Worm (Caenorhabditis elegans) whole organism, early embryonic: ENCODE measurements around the gene ceh-84.
"Not testable (repeated sequence)": the region's sequence is repeated elsewhere in the genome, so short reads cannot be mapped to it uniquely, and the experiment has no call there.

Experiments
- B0310.2 ChIP-seq: sonication (generic microtip); optimal IDR thresholded peaks from 2 replicates; lab custom pipeline; 2016; ENCODE audit warnings: mild to moderate bottlenecking, missing genetic modification characterization, missing compliant biosample characterization
- F13C5.2 ChIP-seq: sonication (generic microtip); optimal IDR thresholded peaks from 2 replicates; lab custom pipeline; 2017; ENCODE audit warnings: mild to moderate bottlenecking, missing genetic modification characterization, inconsistent platforms, missing compliant biosample characterization
- aly-1 ChIP-seq: sonication (generic microtip); optimal IDR thresholded peaks from 2 replicates; lab custom pipeline; 2016; ENCODE audit warnings: missing genetic modification characterization, missing compliant biosample characterization
- ama-1 ChIP-seq: fragments of 150-350 bp; optimal IDR thresholded peaks from 2 replicates; lab custom pipeline; 2014
- ceh-13 ChIP-seq: fragments of 200-800 bp; sonication (Bioruptor generic); optimal IDR thresholded peaks from 2 replicates; lab custom pipeline; 2018; ENCODE audit warnings: mild to moderate bottlenecking, missing genetic modification characterization, missing compliant biosample characterization
- ceh-36 ChIP-seq: sonication (generic microtip); optimal IDR thresholded peaks from 2 replicates; lab custom pipeline; 2016; ENCODE audit warnings: missing genetic modification characterization, inconsistent platforms, missing compliant biosample characterization
- ets-7 ChIP-seq: sonication (generic microtip); optimal IDR thresholded peaks from 2 replicates; lab custom pipeline; 2016; ENCODE audit warnings: missing genotype, missing genetic modification characterization, missing compliant biosample characterization
- flt-1 ChIP-seq: fragments of 200-800 bp; sonication (Bioruptor generic); IDR thresholded peaks from 2 replicates; pipeline ENCODE4 v1.3.6; 2022; ENCODE audit warnings: missing genetic modification characterization, missing compliant biosample characterization
- hmbx-1 ChIP-seq: sonication (generic microtip); optimal IDR thresholded peaks from 2 replicates; lab custom pipeline; 2016; ENCODE audit warnings: mild to moderate bottlenecking, missing genetic modification characterization, missing compliant biosample characterization
- hmg-4 ChIP-seq: fragments of 200-800 bp; sonication (Bioruptor generic); optimal IDR thresholded peaks from 2 replicates; lab custom pipeline; 2018; ENCODE audit warnings: mild to moderate bottlenecking, missing genetic modification characterization, missing compliant biosample characterization
- hnd-1 ChIP-seq: sonication (generic microtip); optimal IDR thresholded peaks from 2 replicates; lab custom pipeline; 2016; ENCODE audit warnings: missing genetic modification characterization, missing compliant biosample characterization
- pes-1 ChIP-seq: fragments of 200-800 bp; sonication (Bioruptor generic); IDR thresholded peaks from 2 replicates; pipeline ENCODE4 v1.3.6; 2022; ENCODE audit warnings: missing genetic modification reagents, missing genetic modification characterization, missing compliant biosample characterization
- scrt-1 ChIP-seq: fragments of 200-800 bp; sonication (Bioruptor generic); IDR thresholded peaks from 2 replicates; pipeline ENCODE4 v1.3.6; 2022; ENCODE audit warnings: missing genetic modification characterization, missing compliant biosample characterization
- sea-1 ChIP-seq: fragments of 200-800 bp; sonication (Bioruptor generic); conservative IDR thresholded peaks from 2 replicates; pipeline ENCODE4 v1.3.6; 2022; ENCODE audit warnings: missing genetic modification characterization, missing compliant biosample characterization
- tbx-11 ChIP-seq: fragments of 200-800 bp; sonication (Bioruptor generic); IDR thresholded peaks from 2 replicates; pipeline ENCODE4 v1.3.6; 2022; ENCODE audit warnings: missing genetic modification characterization, missing compliant biosample characterization
- tbx-37 ChIP-seq: fragments of 200-800 bp; sonication (Bioruptor generic); conservative IDR thresholded peaks from 2 replicates; pipeline ENCODE4 v1.3.6; 2022; ENCODE audit warnings: missing genetic modification reagents, missing genetic modification characterization, missing compliant biosample characterization
- tra-4 ChIP-seq: sonication (generic microtip); optimal IDR thresholded peaks from 2 replicates; lab custom pipeline; 2017; ENCODE audit warnings: missing genetic modification characterization, missing compliant biosample characterization

Gene ceh-84

DNA sequence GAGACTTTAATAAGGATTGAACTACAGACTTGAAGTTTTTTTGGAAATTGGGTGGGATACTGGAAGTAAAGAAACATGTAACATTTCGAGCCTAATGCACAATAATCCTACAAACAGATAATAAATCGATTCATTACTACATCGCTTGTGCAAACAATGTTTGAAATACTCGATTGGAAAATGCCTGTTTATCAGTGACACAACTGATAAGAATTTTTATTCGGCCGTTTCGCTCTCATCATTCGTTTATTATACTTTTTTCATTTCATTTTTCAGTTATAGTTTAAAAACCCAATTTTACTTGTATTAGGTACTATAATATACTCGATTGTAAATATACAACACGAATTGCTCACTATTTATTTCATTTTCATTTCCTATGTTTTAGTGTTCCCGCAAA is 4.9 kb downstream of the ceh-84 start:
- no peak for TF ChIP-seq ceh-36 (tag; lab: Kevin White, UChicago)
- TF ChIP-seq hnd-1 (tag; lab: Kevin White, UChicago) = no peak
- TF ChIP-seq tbx-37 = no peak
- TF ChIP-seq sea-1 = no peak
- no peak for TF ChIP-seq aly-1
- TF ChIP-seq F13C5.2 (tag; lab: Kevin White, UChicago) = no peak
- no peak for TF ChIP-seq pes-1
- no peak for TF ChIP-seq tra-4
- TF ChIP-seq tbx-11 (GFP tag; lab: Robert Waterston, UW) = no peak
- no peak for TF ChIP-seq ets-7 (tag; lab: Kevin White, UChicago)
- TF ChIP-seq ama-1 (lab: Kevin White, UChicago) = no peak
- TF ChIP-seq B0310.2 (tag; lab: Kevin White, UChicago) = no peak
- TF ChIP-seq hmbx-1 (tag; lab: Kevin White, UChicago) = no peak
- no peak for TF ChIP-seq flt-1 (GFP tag; lab: Robert Waterston, UW)
- no peak for TF ChIP-seq ceh-13 (GFP tag; lab: Kevin White, UChicago)
- no peak for TF ChIP-seq hmg-4 (GFP tag; lab: Kevin White, UChicago)

ce11 chrII:1993738-1994137 is 6.9 kb downstream of the ceh-84 start, which contains the start of gene math-21:
Gene math-21, plus strand, starts transcription at chrII:1994038.
- TF ChIP-seq tbx-11 (GFP tag; lab: Robert Waterston, UW) (no peak), flt-1 (GFP tag; lab: Robert Waterston, UW) (no peak), ceh-13 (GFP tag; lab: Kevin White, UChicago) (no peak), tra-4 (no peak), sea-1 (no peak), tbx-37 (no peak), ceh-36 (tag; lab: Kevin White, UChicago) (no peak), aly-1 (no peak), B0310.2 (tag; lab: Kevin White, UChicago) (no peak), scrt-1 (GFP tag; lab: Robert Waterston, UW) (no peak), hmg-4 (GFP tag; lab: Kevin White, UChicago) (no peak), hmbx-1 (tag; lab: Kevin White, UChicago) (no peak), hnd-1 (tag; lab: Kevin White, UChicago) (no peak), pes-1 (no peak), ets-7 (tag; lab: Kevin White, UChicago) (no peak), F13C5.2 (tag; lab: Kevin White, UChicago) (no peak)

ce11 chrII:1989010-1989409 is 11.6 kb downstream of the ceh-84 start, which contains the start of gene math-44:
Gene math-44, plus strand, starts transcription at chrII:1989310.
- TF ChIP-seq aly-1 (no peak), ceh-36 (tag; lab: Kevin White, UChicago) (no peak), pes-1 (no peak), tra-4 (no peak), B0310.2 (tag; lab: Kevin White, UChicago) (no peak), hmbx-1 (tag; lab: Kevin White, UChicago) (no peak), scrt-1 (GFP tag; lab: Robert Waterston, UW) (no peak), sea-1 (no peak), ceh-13 (GFP tag; lab: Kevin White, UChicago) (no peak), tbx-11 (GFP tag; lab: Robert Waterston, UW) (no peak), flt-1 (GFP tag; lab: Robert Waterston, UW) (no peak), hmg-4 (GFP tag; lab: Kevin White, UChicago) (no peak), ets-7 (tag; lab: Kevin White, UChicago) (no peak), hnd-1 (tag; lab: Kevin White, UChicago) (no peak), F13C5.2 (tag; lab: Kevin White, UChicago) (no peak), tbx-37 (no peak), ama-1 (lab: Kevin White, UChicago) (no peak)

- TF ChIP-seq pes-1 = no peak
These were observed 13.6 kb downstream of the ceh-84 start, which contains the start of gene Y16E11A.4 for ce11 chrII:1986979-1987378. Gene Y16E11A.4, plus strand, starts transcription at chrII:1987279.

DNA sequence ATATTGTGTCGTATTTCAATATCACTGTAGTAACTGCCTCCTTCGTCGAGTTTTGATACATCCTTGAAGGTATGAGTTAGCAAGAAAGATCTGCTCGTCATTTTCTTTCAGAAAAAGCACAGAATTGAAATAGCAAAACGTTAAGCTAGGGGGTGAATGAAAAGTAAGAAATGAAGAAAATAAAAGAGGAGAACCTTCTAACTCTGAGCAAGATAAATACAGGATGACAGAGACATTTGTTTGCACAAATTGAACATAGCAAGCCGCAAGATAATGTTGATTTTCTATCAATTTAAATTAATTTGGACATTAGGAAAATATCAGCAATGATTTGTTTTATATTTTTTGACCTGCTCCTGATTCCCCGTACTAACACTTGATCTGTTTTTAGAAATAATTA is 45.1 kb downstream of the ceh-84 start, which contains the start of gene math-49:
Gene math-49 (minus strand): TSS at position 101 of the 400 bp plus-strand sequence.
- not testable (repeated sequence) for TF ChIP-seq ceh-36 (tag; lab: Kevin White, UChicago); tbx-11 (GFP tag; lab: Robert Waterston, UW); pes-1
